Fruit fly (Drosophila melanogaster) whole organism, embryonic: ENCODE results near the gene Mrtf.

Source experiments
- Awh ChIP-seq: fragments of 200-800 bp; sonication (Bioruptor generic); IDR thresholded peaks from 2 replicates; pipeline ENCODE4, ENCODE4 v1.3.6; 2022; ENCODE audit warnings: missing biosample characterization, missing genetic modification characterization
- BtbVII ChIP-seq: fragments of 200-800 bp; sonication (Bioruptor generic); optimal IDR thresholded peaks from 3 replicates; lab custom pipeline; 2017; ENCODE audit warnings: missing biosample characterization, mild to moderate bottlenecking, missing genetic modification characterization
- CG10147 ChIP-seq: fragments of 200-800 bp; sonication (Bioruptor generic); optimal IDR thresholded peaks from 2 replicates; lab custom pipeline; 2019; ENCODE audit warnings: missing biosample characterization, mild to moderate bottlenecking, missing genetic modification characterization, moderate library complexity
- CG10209 ChIP-seq: fragments of 200-800 bp; sonication (Bioruptor generic); optimal IDR thresholded peaks from 3 replicates; lab custom pipeline; 2017; ENCODE audit warnings: missing biosample characterization, mild to moderate bottlenecking, missing genetic modification characterization, missing genetic modification reagents
- CG10267 ChIP-seq: fragments of 200-800 bp; sonication (Bioruptor generic); optimal IDR thresholded peaks from 2 replicates; lab custom pipeline; 2018; ENCODE audit warnings: missing biosample characterization, mild to moderate bottlenecking, missing genetic modification characterization, moderate library complexity
- CG10431 ChIP-seq: fragments of 200-800 bp; sonication (Bioruptor generic); optimal IDR thresholded peaks from 3 replicates; lab custom pipeline; 2018; ENCODE audit warnings: missing biosample characterization, mild to moderate bottlenecking, missing genetic modification characterization
- CG12236 ChIP-seq: fragments of 200-800 bp; sonication (Bioruptor generic); optimal IDR thresholded peaks from 2 replicates; lab custom pipeline; 2016; ENCODE audit warnings: missing biosample characterization, missing genetic modification characterization
- CG15479 ChIP-seq: fragments of 200-800 bp; sonication (Bioruptor generic); optimal IDR thresholded peaks from 3 replicates; lab custom pipeline; 2019; ENCODE audit warnings: missing biosample characterization, mild to moderate bottlenecking, missing genetic modification characterization, moderate library complexity
- CG15696 ChIP-seq: fragments of 200-800 bp; sonication (Bioruptor generic); optimal IDR thresholded peaks from 2 replicates; lab custom pipeline; 2019; ENCODE audit warnings: missing biosample characterization, mild to moderate bottlenecking, missing genetic modification characterization, moderate library complexity
- CG16779 ChIP-seq: fragments of 200-800 bp; sonication (Bioruptor generic); IDR thresholded peaks from 2 replicates; pipeline ENCODE4 v1.3.6; 2022; ENCODE audit warnings: missing biosample characterization, missing genetic modification characterization
- CG17568 ChIP-seq: fragments of 200-800 bp; sonication (Bioruptor generic); optimal IDR thresholded peaks from 2 replicates; lab custom pipeline; 2018; ENCODE audit warnings: missing biosample characterization, mild to moderate bottlenecking, missing genetic modification characterization, moderate library complexity
- CG17829 ChIP-seq: fragments of 200-800 bp; optimal IDR thresholded peaks from 2 replicates; lab custom pipeline; 2019; ENCODE audit warnings: missing biosample characterization, mild to moderate bottlenecking, missing genetic modification characterization, moderate library complexity
- CG34376 ChIP-seq: fragments of 200-800 bp; sonication (Bioruptor generic); optimal IDR thresholded peaks from 2 replicates; lab custom pipeline; 2018; ENCODE audit warnings: missing biosample characterization, mild to moderate bottlenecking, missing genetic modification characterization
- CG5180 ChIP-seq: fragments of 200-800 bp; sonication (Bioruptor generic); optimal IDR thresholded peaks from 3 replicates; lab custom pipeline; 2017; ENCODE audit warnings: missing biosample characterization, missing genetic modification characterization, mild to moderate bottlenecking, moderate library complexity, missing genetic modification reagents
- CG6254 ChIP-seq: fragments of 200-800 bp; sonication (Bioruptor generic); optimal IDR thresholded peaks from 3 replicates; lab custom pipeline; 2017; ENCODE audit warnings: mild to moderate bottlenecking, missing biosample characterization, missing genetic modification reagents, missing genetic modification characterization
- CG7963 ChIP-seq: fragments of 200-800 bp; sonication (Bioruptor generic); IDR thresholded peaks from 3 replicates; pipeline ENCODE4 v1.3.6; 2022; ENCODE audit warnings: missing biosample characterization, missing genetic modification characterization; ENCODE audit not compliant: partially characterized antibody
- CG8388 ChIP-seq: fragments of 200-800 bp; sonication (Bioruptor generic); optimal IDR thresholded peaks from 2 replicates; lab custom pipeline; 2019; ENCODE audit warnings: missing biosample characterization, mild to moderate bottlenecking, missing genetic modification characterization, moderate library complexity
- CG9876 ChIP-seq: fragments of 200-800 bp; sonication (Bioruptor generic); optimal IDR thresholded peaks from 2 replicates; lab custom pipeline; 2016; ENCODE audit warnings: missing biosample characterization, missing genetic modification characterization
- CG9932 ChIP-seq: fragments of 200-800 bp; sonication (Bioruptor generic); IDR thresholded peaks from 2 replicates; pipeline ENCODE4 v1.3.6; 2022; ENCODE audit warnings: missing biosample characterization, missing genetic modification characterization
- HHEX ChIP-seq: fragments of 200-800 bp; sonication (Bioruptor generic); optimal IDR thresholded peaks from 3 replicates; lab custom pipeline; 2017; ENCODE audit warnings: missing biosample characterization, mild to moderate bottlenecking, missing genetic modification characterization, missing genetic modification reagents
- Hr3 ChIP-seq: fragments of 200-800 bp; sonication (Bioruptor generic); optimal IDR thresholded peaks from 3 replicates; lab custom pipeline; 2016; ENCODE audit warnings: missing biosample characterization, missing genetic modification characterization
- Hr51 ChIP-seq, 2 experiments: fragments of 200-800 bp; sonication (Bioruptor generic); optimal IDR thresholded peaks; 2 replicates in 1 of 2; 3 replicates in 1 of 2; lab custom pipeline; 2016 to 2018; ENCODE audit warnings: missing biosample characterization in 2 of 2, missing genetic modification characterization in 2 of 2, mild to moderate bottlenecking in 1 of 2, moderate library complexity in 1 of 2
- Med ChIP-seq: fragments of 200-800 bp; sonication (Bioruptor generic); peaks from one replicate; lab custom pipeline; 2016; ENCODE audit warnings: missing biosample characterization, missing genetic modification characterization, mild to moderate bottlenecking, inconsistent platforms, moderate library complexity
- Meics ChIP-seq: fragments of 200-800 bp; sonication (Bioruptor generic); optimal IDR thresholded peaks from 2 replicates; lab custom pipeline; 2017; ENCODE audit warnings: missing biosample characterization, mild to moderate bottlenecking, missing genetic modification characterization
- Mes4 ChIP-seq: fragments of 200-800 bp; sonication (Bioruptor generic); optimal IDR thresholded peaks from 2 replicates; lab custom pipeline; 2016; ENCODE audit warnings: missing biosample characterization, missing genetic modification characterization
- NFAT ChIP-seq: fragments of 200-800 bp; sonication (Bioruptor generic); IDR thresholded peaks from 2 replicates; pipeline ENCODE4 v1.3.6; 2022; ENCODE audit warnings: missing biosample characterization, missing genetic modification characterization
- Neu2 ChIP-seq: fragments of 200-800 bp; sonication (Bioruptor generic); optimal IDR thresholded peaks from 3 replicates; lab custom pipeline; 2016; ENCODE audit warnings: missing biosample characterization, missing genetic modification characterization, borderline replicate concordance
- Side ChIP-seq: fragments of 200-800 bp; sonication (Bioruptor generic); optimal IDR thresholded peaks from 2 replicates; lab custom pipeline; 2016; ENCODE audit warnings: missing biosample characterization, missing genetic modification characterization
- ase ChIP-seq: fragments of 200-800 bp; sonication (Bioruptor generic); IDR thresholded peaks from 3 replicates; pipeline ENCODE4 v1.3.6; 2022; ENCODE audit warnings: missing biosample characterization, missing genetic modification characterization
- bsh ChIP-seq, 2 experiments: fragments of 200-800 bp; sonication (Bioruptor generic); optimal IDR thresholded peaks; 2 replicates each; lab custom pipeline; 2017 to 2018; ENCODE audit warnings: mild to moderate bottlenecking in 2 of 2, missing biosample characterization in 2 of 2, missing genetic modification characterization in 2 of 2, moderate library complexity in 1 of 2
- cg ChIP-seq: fragments of 200-800 bp; sonication (Bioruptor generic); optimal IDR thresholded peaks from 3 replicates; lab custom pipeline; 2019; ENCODE audit warnings: missing biosample characterization, mild to moderate bottlenecking, missing genetic modification characterization, moderate library complexity
- dati ChIP-seq: fragments of 200-800 bp; sonication (Bioruptor generic); IDR thresholded peaks from 2 replicates; pipeline ENCODE4 v1.3.6; 2022; ENCODE audit warnings: missing biosample characterization, missing genetic modification characterization
- esg ChIP-seq: fragments of 200-800 bp; sonication (Bioruptor generic); conservative IDR thresholded peaks from 2 replicates; pipeline ENCODE4 v1.3.6; 2022; ENCODE audit warnings: missing biosample characterization, missing genetic modification characterization
- eve ChIP-seq, 2 experiments: fragments of >200 bp; optimal IDR thresholded peaks; 2 replicates each; lab custom pipeline; 2017; ENCODE audit warnings: missing biosample characterization in 2 of 2, missing genetic modification characterization in 2 of 2
- fu2 ChIP-seq: fragments of 200-800 bp; sonication (Bioruptor generic); optimal IDR thresholded peaks from 2 replicates; lab custom pipeline; 2016; ENCODE audit warnings: missing biosample characterization, missing genetic modification characterization
- ham ChIP-seq: fragments of 200-800 bp; sonication (Bioruptor generic); IDR thresholded peaks from 2 replicates; pipeline ENCODE4 v1.3.6; 2022; ENCODE audit warnings: missing biosample characterization, missing genetic modification characterization
- kah ChIP-seq: fragments of 200-800 bp; sonication (Bioruptor generic); optimal IDR thresholded peaks from 2 replicates; lab custom pipeline; 2018; ENCODE audit warnings: missing biosample characterization, mild to moderate bottlenecking, missing genetic modification characterization
- kni ChIP-seq: fragments of 200-800 bp; sonication (Bioruptor generic); optimal IDR thresholded peaks from 3 replicates; lab custom pipeline; 2017; ENCODE audit warnings: mild to moderate bottlenecking, missing biosample characterization, missing genetic modification reagents, missing genetic modification characterization
- lilli ChIP-seq: fragments of 200-800 bp; sonication (Bioruptor generic); optimal IDR thresholded peaks from 3 replicates; lab custom pipeline; 2016; ENCODE audit warnings: missing biosample characterization, missing genetic modification characterization
- mirr ChIP-seq: fragments of 200-800 bp; sonication (Bioruptor generic); optimal IDR thresholded peaks from 3 replicates; lab custom pipeline; 2018; ENCODE audit warnings: missing biosample characterization, mild to moderate bottlenecking, missing genetic modification characterization
- otp ChIP-seq: fragments of 200-800 bp; sonication (Bioruptor generic); IDR thresholded peaks from 3 replicates; pipeline ENCODE4, ENCODE4 v1.3.6; 2022; ENCODE audit warnings: missing biosample characterization, missing genetic modification characterization
- pum ChIP-seq: fragments of 200-800 bp; sonication (Bioruptor generic); optimal IDR thresholded peaks from 2 replicates; lab custom pipeline; 2016; ENCODE audit warnings: missing biosample characterization, missing genetic modification characterization
- sd ChIP-seq: fragments of 200-800 bp; sonication (Bioruptor generic); optimal IDR thresholded peaks from 3 replicates; lab custom pipeline; 2018; ENCODE audit warnings: missing biosample characterization, mild to moderate bottlenecking, missing genetic modification characterization, moderate library complexity
- so ChIP-seq: fragments of 200-800 bp; sonication (Bioruptor generic); IDR thresholded peaks from 3 replicates; pipeline ENCODE4 v1.3.6; 2022; ENCODE audit warnings: missing biosample characterization, missing genetic modification characterization
- tll ChIP-seq, 2 experiments: fragments of 200-800 bp in 1 of 2; fragments of >200 bp in 1 of 2; sonication (Bioruptor generic) in 1 of 2; optimal IDR thresholded peaks; 2 replicates each; lab custom pipeline; 2017 to 2019; ENCODE audit warnings: missing biosample characterization in 2 of 2, missing genetic modification characterization in 2 of 2, mild to moderate bottlenecking in 1 of 2, moderate library complexity in 1 of 2
- trh ChIP-seq: fragments of 200-800 bp; sonication (Bioruptor generic); optimal IDR thresholded peaks from 2 replicates; lab custom pipeline; 2016; ENCODE audit warnings: missing biosample characterization, missing genetic modification characterization
- unc-4 ChIP-seq: fragments of 200-800 bp; sonication (Bioruptor generic); IDR thresholded peaks from 2 replicates; pipeline ENCODE4 v1.3.6; 2022; ENCODE audit warnings: missing biosample characterization, missing genetic modification characterization; ENCODE audit not compliant: partially characterized antibody
- zen ChIP-seq: fragments of 200-800 bp; sonication (Bioruptor generic); optimal IDR thresholded peaks from 3 replicates; lab custom pipeline; 2018; ENCODE audit warnings: missing biosample characterization, mild to moderate bottlenecking, missing genetic modification characterization, moderate library complexity

Gene Mrtf

dm6 chr3L:2798463-2798993, 32.2 kb upstream of the Mrtf start (continued):
- TF ChIP-seq CG17568 (GFP tag; lab: Kevin White, UChicago) (peak; percentile 79), Meics (no peak), kah (GFP tag; lab: Kevin White, UChicago) (peak; percentile 14), zen (tag; lab: Kevin White, UChicago) (peak; percentile 48), CG9932 (GFP tag; lab: Robert Waterston, UW) (no peak), NFAT (GFP tag; lab: Robert Waterston, UW) (peak; percentile 20; the same call in 1 of the 2 replicates), CG16779 (GFP tag; lab: Robert Waterston, UW) (0 out of 2 replicates have a peak, but pooled peaks have one; percentile 21), trh (GFP tag; lab: Kevin White, UChicago) (no peak), sd (tag; lab: Kevin White, UChicago) (peak; percentile 1), Hr3 (GFP tag; lab: Kevin White, UChicago) (no peak), CG10431 (GFP tag; lab: Kevin White, UChicago) (peak; percentile 34), CG34376 (GFP tag; lab: Kevin White, UChicago) (no peak), Mes4 (GFP tag; lab: Kevin White, UChicago) (peak; percentile 40), CG7963 (GFP tag; lab: Robert Waterston, UW) (no peak), tll (GFP tag; optimal IDR thresholded peaks at IDR 0.05; lab: Kevin White, UChicago) (peak in 1 of 2 experiments; percentile 60), CG10147 (peak; percentile 10), CG10267 (tag; lab: Kevin White, UChicago) (peak; percentile 21), lilli (GFP tag; lab: Kevin White, UChicago) (peak; percentile 3), otp (peak; percentile 44; the same call in 1 of the 3 replicates), HHEX (peak; percentile 46), Med (GFP tag; lab: Kevin White, UChicago) (peak; percentile 86), bsh (GFP tag; optimal IDR thresholded peaks at IDR 0.05; lab: Kevin White, UChicago) (peak in 1 of 2 experiments; percentile 37), Awh (GFP tag; lab: Robert Waterston, UW) (0 out of 2 replicates have a peak, but pooled peaks have one; percentile 44), mirr (peak; percentile 65), CG12236 (GFP tag; lab: Kevin White, UChicago) (peak; percentile 47), CG15696 (tag; lab: Kevin White, UChicago) (peak; percentile 73), Side (GFP tag; lab: Kevin White, UChicago) (peak; percentile 39), CG5180 (GFP tag; lab: Kevin White, UChicago) (peak; percentile 58), so (GFP tag; lab: Robert Waterston, UW) (peak; percentile 58; the same call in 1 of the 3 replicates), CG10209 (peak; percentile 8), eve (GFP tag; optimal IDR thresholded peaks at IDR 0.05; lab: Kevin White, UChicago) (no peak), fu2 (GFP tag; lab: Kevin White, UChicago) (no peak), CG6254 (GFP tag; lab: Kevin White, UChicago) (peak; percentile 55), Hr51 (GFP tag; optimal IDR thresholded peaks at IDR 0.05; lab: Kevin White, UChicago) (peak in 1 of 2 experiments; percentile 47), ham (GFP tag; lab: Robert Waterston, UW) (no peak), dati (GFP tag; lab: Robert Waterston, UW) (0 out of 2 replicates have a peak, but pooled peaks have one; percentile 3), unc-4 (no peak), CG9876 (GFP tag; lab: Kevin White, UChicago) (peak; percentile 6), pum (peak; percentile 15), Neu2 (GFP tag; lab: Kevin White, UChicago) (no peak), CG15479 (GFP tag; lab: Kevin White, UChicago) (peak; percentile 86), kni (peak; percentile 63), esg (GFP tag; lab: Robert Waterston, UW) (no peak), CG17829 (peak; percentile 28), BtbVII (GFP tag; lab: Kevin White, UChicago) (peak; percentile 24), cg (GFP tag; lab: Kevin White, UChicago) (peak; percentile 77), ase (GFP tag; lab: Robert Waterston, UW) (no peak), CG8388 (GFP tag; lab: Kevin White, UChicago) (peak; percentile 13)
